Worm (Caenorhabditis elegans): ENCODE results near the gene col-141.

Gene col-141

ce11 chrV:6846507-6846906 is 17.0 kb downstream of the col-141 start, which contains the start of gene lgc-54:
lgc-54 (minus strand) TSS chrV:6846607.
- no peak for TF ChIP-seq Y79H2A.3 (GFP tag; conservative IDR thresholded peaks at IDR 0.05)

DNA sequence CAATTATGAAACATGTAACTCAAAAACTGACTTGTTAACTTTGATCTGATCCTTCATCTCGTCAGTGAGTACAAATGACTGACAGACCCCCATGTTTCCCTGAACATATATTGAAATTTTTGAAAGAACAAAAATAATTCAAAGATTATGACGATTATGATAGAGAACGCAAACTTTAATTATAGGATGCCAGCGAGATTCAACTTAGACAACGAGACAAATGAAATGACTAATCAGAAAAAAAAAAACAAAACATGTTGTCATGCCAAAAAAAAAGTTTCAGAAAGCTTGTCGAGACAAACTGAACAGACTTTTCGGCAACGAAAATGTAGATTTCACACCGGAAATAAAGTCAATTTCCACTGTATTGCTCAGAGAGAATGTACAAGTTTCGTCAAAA is 25.2 kb downstream of the col-141 start, which contains the start of gene gpa-10:
Gene gpa-10, minus strand, starts transcription at position 101 of the 400 bp plus-strand sequence.
- TF ChIP-seq ekl-4 (GFP tag; IDR thresholded peaks at IDR 0.05): no peak
- no peak for TF ChIP-seq mcd-1 (GFP tag; IDR thresholded peaks at IDR 0.05)
- TF ChIP-seq F57C9.4 (tag; optimal IDR thresholded peaks at IDR 0.05): no peak
- TF ChIP-seq Y53G8AR.9 (GFP tag; conservative IDR thresholded peaks at IDR 0.05): no peak
- no peak for TF ChIP-seq snpc-3.4 (tag; optimal IDR thresholded peaks at IDR 0.05)
- TF ChIP-seq rcor-1 (GFP tag; IDR thresholded peaks at IDR 0.05): no peak
- TF ChIP-seq Y95B8A.8 (GFP tag; IDR thresholded peaks at IDR 0.05): no peak
- TF ChIP-seq ccch-3 (GFP tag; optimal IDR thresholded peaks at IDR 0.05): no peak
- no peak for TF ChIP-seq ceh-40 (GFP tag; IDR thresholded peaks at IDR 0.05)
- TF ChIP-seq hmg-1.2 (GFP tag; IDR thresholded peaks at IDR 0.05): no peak
- TF ChIP-seq attf-6 (GFP tag; IDR thresholded peaks at IDR 0.05): no peak
- TF ChIP-seq B0261.1 (tag; optimal IDR thresholded peaks at IDR 0.05): no peak
- no peak for TF ChIP-seq somi-1 (GFP tag; optimal IDR thresholded peaks at IDR 0.05)
- TF ChIP-seq die-1 (tag; optimal IDR thresholded peaks at IDR 0.05): no peak

DNA sequence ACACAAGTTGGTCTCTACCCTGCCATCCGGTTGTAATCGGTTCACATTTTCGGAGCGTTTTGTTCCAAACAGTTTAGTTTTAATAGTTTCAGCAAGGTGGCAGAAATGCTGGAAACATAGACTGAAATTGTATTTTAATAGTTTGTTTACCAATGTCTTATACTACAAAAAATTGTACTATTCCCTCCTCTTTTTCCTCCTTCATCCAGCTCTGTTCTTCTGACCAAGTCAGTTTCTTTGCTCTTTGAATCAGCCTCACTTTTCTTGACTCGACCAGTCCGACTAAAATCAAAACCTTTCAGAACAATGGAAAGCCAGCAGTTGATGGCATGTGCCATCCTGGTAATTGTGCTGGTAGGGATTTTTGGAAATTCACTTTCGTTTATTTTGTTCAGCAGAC is 40.5 kb downstream of the col-141 start, which contains the start of gene frpr-18:
Gene frpr-18, plus strand, starts transcription at position 301 of the 400 bp plus-strand sequence.
- TF ChIP-seq unc-62 (GFP tag; optimal IDR thresholded peaks at IDR 0.05) (no peak), F22D6.2 (tag; optimal IDR thresholded peaks at IDR 0.05) (no peak), B0261.1 (tag; optimal IDR thresholded peaks at IDR 0.05) (no peak), lin-35 (GFP tag; optimal IDR thresholded peaks at IDR 0.05) (no peak), lag-1 (GFP tag; IDR thresholded peaks at IDR 0.05) (no peak), lin-54 (GFP tag; optimal IDR thresholded peaks at IDR 0.05) (no peak), attf-5 (GFP tag; optimal IDR thresholded peaks at IDR 0.05) (no peak), nhr-27 (tag; optimal IDR thresholded peaks at IDR 0.05) (no peak), ceh-40 (GFP tag; IDR thresholded peaks at IDR 0.05) (no peak), chd-7 (tag; optimal IDR thresholded peaks at IDR 0.05) (no peak), dpl-1 (GFP tag; optimal IDR thresholded peaks at IDR 0.05) (no peak), F39B2.1 (GFP tag; IDR thresholded peaks at IDR 0.05) (no peak), dox-1 (GFP tag; IDR thresholded peaks at IDR 0.05) (no peak), ets-4 (GFP tag; optimal IDR thresholded peaks at IDR 0.05) (no peak), ztf-26 (tag; optimal IDR thresholded peaks at IDR 0.05) (no peak), snpc-1.3 (tag; optimal IDR thresholded peaks at IDR 0.05; ENCODE audit: insufficient read depth) (no peak), egrh-3 (GFP tag; IDR thresholded peaks at IDR 0.05) (no peak), akir-1 (GFP tag; optimal IDR thresholded peaks at IDR 0.05) (no peak), lir-1 (GFP tag; conservative IDR thresholded peaks at IDR 0.05) (no peak)

- TF ChIP-seq rpc-1 (optimal IDR thresholded peaks at IDR 0.05) (no peak), rpc-1 (tag; optimal IDR thresholded peaks at IDR 0.05) (no peak), zfh-2 (GFP tag; conservative IDR thresholded peaks at IDR 0.05) (no peak), nhr-179 (tag; optimal IDR thresholded peaks at IDR 0.05) (no peak), F49E8.2 (tag; optimal IDR thresholded peaks at IDR 0.05; ENCODE audit: insufficient read depth) (no peak), attf-6 (GFP tag; IDR thresholded peaks at IDR 0.05) (no peak), gei-17 (GFP tag; optimal IDR thresholded peaks at IDR 0.05) (no peak), die-1 (tag; optimal IDR thresholded peaks at IDR 0.05) (no peak), F22D6.2 (tag; optimal IDR thresholded peaks at IDR 0.05) (no peak), dpff-1 (tag; optimal IDR thresholded peaks at IDR 0.05) (no peak), sptf-2 (GFP tag; optimal IDR thresholded peaks at IDR 0.05) (no peak), nfya-2 (GFP tag; IDR thresholded peaks at IDR 0.05) (no peak), F37B4.10 (GFP tag; IDR thresholded peaks at IDR 0.05) (no peak), lir-1 (GFP tag; conservative IDR thresholded peaks at IDR 0.05) (no peak), Y56A3A.18 (GFP tag; IDR thresholded peaks at IDR 0.05) (no peak), rec-8 (tag; optimal IDR thresholded peaks at IDR 0.05) (no peak), madf-3 (GFP tag; IDR thresholded peaks at IDR 0.05) (no peak)
Measured at ce11 chrV:6874735-6875134, 45.2 kb downstream of the col-141 start.
